Worm (Caenorhabditis elegans) whole organism, midembryonic: ENCODE data around the gene F21F8.5.

Experiments
- flt-1 ChIP-seq: fragments of 200-800 bp; sonication (Bioruptor generic); IDR thresholded peaks from 2 replicates; pipeline ENCODE4 v1.3.6; 2022; ENCODE audit warnings: missing genetic modification characterization, missing compliant biosample characterization
- tab-1 ChIP-seq: fragments of 200-800 bp; sonication (Bioruptor generic); IDR thresholded peaks from 2 replicates; pipeline ENCODE4 v1.3.6; 2022; ENCODE audit warnings: missing genetic modification characterization, missing compliant biosample characterization

ce11 chrV:8263941-8264340, 2.2 kb downstream of the F21F8.5 start, which contains the start of gene C16D9.9:
- TF ChIP-seq flt-1 (GFP tag; lab: Robert Waterston, UW): no peak
- TF ChIP-seq tab-1 (GFP tag; lab: Robert Waterston, UW): no peak
